Worm (Caenorhabditis elegans) whole organism, young adult: ENCODE data around the gene F28B1.9.

Experiments
- F39B2.1 ChIP-seq: fragments of 200-800 bp; sonication (Bioruptor generic); IDR thresholded peaks from 2 replicates; pipeline ENCODE4 v1.3.6; 2022; ENCODE audit warnings: missing genetic modification reagents, missing genetic modification characterization, missing compliant biosample characterization
- F57C9.4 ChIP-seq: sonication (generic microtip); optimal IDR thresholded peaks from 2 replicates; lab custom pipeline; 2017; ENCODE audit warnings: mild to moderate bottlenecking, missing genetic modification characterization, missing compliant biosample characterization
- akir-1 ChIP-seq: fragments of 200-800 bp; sonication (Bioruptor generic); optimal IDR thresholded peaks from 2 replicates; lab custom pipeline; 2018; ENCODE audit warnings: mild to moderate bottlenecking, missing genetic modification characterization, moderate library complexity, missing compliant biosample characterization
- attf-3 ChIP-seq: fragments of 200-800 bp; sonication (Bioruptor generic); conservative IDR thresholded peaks from 2 replicates; pipeline ENCODE4 v1.3.6; 2022; ENCODE audit warnings: missing genetic modification reagents, missing genetic modification characterization, missing compliant biosample characterization
- ceh-27 ChIP-seq: fragments of 200-800 bp; sonication (Bioruptor generic); optimal IDR thresholded peaks from 2 replicates; lab custom pipeline; 2018; ENCODE audit warnings: mild to moderate bottlenecking, missing genetic modification characterization, moderate library complexity, missing compliant biosample characterization
- ceh-40 ChIP-seq: fragments of 200-800 bp; sonication (Bioruptor generic); IDR thresholded peaks from 2 replicates; pipeline ENCODE4 v1.3.6; 2022; ENCODE audit warnings: missing genetic modification characterization, missing compliant biosample characterization
- lin-35 ChIP-seq, 3 experiments: fragments of 150-350 bp in 2 of 3; sonication (generic microtip) in 1 of 3; optimal IDR thresholded peaks; 2 replicates each; lab custom pipeline; 2014 to 2018; ENCODE audit warnings: missing biosample characterization in 3 of 3, missing genetic modification characterization in 3 of 3, missing genetic modification reagents in 3 of 3
- mel-28 ChIP-seq: sonication (generic microtip); optimal IDR thresholded peaks from 2 replicates; lab custom pipeline; 2016; ENCODE audit warnings: borderline replicate concordance, mild to moderate bottlenecking, missing genetic modification characterization, missing compliant biosample characterization
- mxl-1 ChIP-seq: sonication (generic microtip); optimal IDR thresholded peaks from 2 replicates; lab custom pipeline; 2016; ENCODE audit warnings: missing genetic modification characterization, missing compliant biosample characterization
- nfya-1 ChIP-seq: sonication (generic microtip); optimal IDR thresholded peaks from 2 replicates; lab custom pipeline; 2017; ENCODE audit warnings: antibody characterized with exemption, missing compliant biosample characterization, missing genetic modification characterization, borderline replicate concordance; ENCODE audit not compliant: insufficient read depth
- nhr-80 ChIP-seq: sonication (generic microtip); optimal IDR thresholded peaks from 2 replicates; lab custom pipeline; 2016; ENCODE audit warnings: missing genetic modification characterization, missing compliant biosample characterization
- pbrm-1 ChIP-seq: fragments of 200-800 bp; sonication (Bioruptor generic); IDR thresholded peaks from 2 replicates; pipeline ENCODE4 v1.3.6; 2022; ENCODE audit warnings: missing genetic modification reagents, missing genetic modification characterization, missing compliant biosample characterization
- rpc-1 ChIP-seq, 2 experiments: fragments of 150-350 bp in 1 of 2; sonication (generic microtip) in 1 of 2; optimal IDR thresholded peaks; 2 replicates each; lab custom pipeline; 2014 to 2018; ENCODE audit warnings: missing biosample characterization in 1 of 2, missing genetic modification characterization in 1 of 2, missing genetic modification reagents in 1 of 2, missing genotype in 1 of 2
- snpc-1.1 ChIP-seq: sonication (generic microtip); optimal IDR thresholded peaks from 2 replicates; lab custom pipeline; 2017; ENCODE audit warnings: missing genetic modification characterization, mild to moderate bottlenecking, missing compliant biosample characterization, antibody characterized with exemption, moderate library complexity, missing genotype, missing genetic modification reagents; ENCODE audit not compliant: insufficient read depth

ce11 chrV:17068839-17069238 lies 7.2 kb downstream of the F28B1.9 start, which contains the start of gene T05E12.8:
- TF ChIP-seq akir-1 (GFP tag; lab: Kevin White, UChicago) = no peak
- no peak for TF ChIP-seq mxl-1 (tag; lab: Kevin White, UChicago)
- TF ChIP-seq nfya-1 = no peak
- TF ChIP-seq F57C9.4 (tag; lab: Kevin White, UChicago) = no peak
- no peak for TF ChIP-seq rpc-1 (optimal IDR thresholded peaks at IDR 0.05; lab: Kevin White, UChicago)
- TF ChIP-seq rpc-1 (tag; optimal IDR thresholded peaks at IDR 0.05; lab: Kevin White, UChicago) = no peak
- TF ChIP-seq attf-3 (GFP tag; lab: Robert Waterston, UW) = no peak
- no peak for TF ChIP-seq pbrm-1
- TF ChIP-seq lin-35 (GFP tag; optimal IDR thresholded peaks at IDR 0.05; lab: Kevin White, UChicago) = no peak
- TF ChIP-seq nhr-80 (tag; lab: Kevin White, UChicago) = no peak
- no peak for TF ChIP-seq ceh-27 (GFP tag; lab: Kevin White, UChicago)
- no peak for TF ChIP-seq F39B2.1 (GFP tag; lab: Robert Waterston, UW)
- no peak for TF ChIP-seq snpc-1.1
- TF ChIP-seq ceh-40 (GFP tag; lab: Robert Waterston, UW) = no peak
- no peak for TF ChIP-seq mel-28 (tag; lab: Kevin White, UChicago)
